Fruit fly (Drosophila melanogaster): ENCODE measurements around the gene CG44774.
A peak's percentile ranks its signal among the peaks of the same experiment; 100 is the strongest.

Gene CG44774

DNA sequence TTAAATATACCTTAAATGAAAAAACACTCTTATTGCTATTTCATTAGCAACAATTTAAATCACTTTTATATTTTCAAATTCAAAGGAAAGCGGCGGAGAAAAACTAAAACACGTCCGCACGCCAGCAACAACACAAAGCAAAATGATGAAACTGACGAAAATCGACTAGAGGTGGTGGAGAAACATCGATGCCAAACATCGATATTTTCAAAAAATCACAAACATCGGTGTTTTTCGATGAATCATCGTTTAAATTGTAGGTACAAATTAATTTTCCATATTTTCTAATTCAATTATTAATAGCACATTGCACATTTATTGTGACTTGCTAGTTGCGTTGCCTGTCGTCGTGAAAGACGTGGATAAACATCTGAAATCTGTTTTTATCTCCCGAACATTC is 6.9 kb downstream of the CG44774 start:
- TF ChIP-seq CG2116 (GFP tag; optimal IDR thresholded peaks at IDR 0.05) (peak; percentile 15), CG3995 (GFP tag; optimal IDR thresholded peaks at IDR 0.05) (peak; percentile 83), Med (GFP tag) (peak; percentile 79), CG9932 (GFP tag; IDR thresholded peaks at IDR 0.05) (no peak), HLH3B (GFP tag; IDR thresholded peaks at IDR 0.05) (no peak), pita (GFP tag; optimal IDR thresholded peaks at IDR 0.05) (no peak), Ets97D (GFP tag; optimal IDR thresholded peaks at IDR 0.05) (peak; percentile 5), Elba2 (GFP tag; optimal IDR thresholded peaks at IDR 0.05) (no peak), prd (optimal IDR thresholded peaks at IDR 0.05) (no peak), prd (GFP tag; IDR thresholded peaks at IDR 0.05) (no peak), CG8290 (GFP tag; optimal IDR thresholded peaks at IDR 0.05) (peak; percentile 26), CG8290 (tag; optimal IDR thresholded peaks at IDR 0.05) (peak; percentile 66 to 77), CG5953 (GFP tag; IDR thresholded peaks at IDR 0.05) (no peak), Deaf1 (tag; optimal IDR thresholded peaks at IDR 0.05) (no peak), BEAF-32 (GFP tag; optimal IDR thresholded peaks at IDR 0.05) (peak; percentile 76), Lhr (GFP tag; optimal IDR thresholded peaks at IDR 0.05) (peak; percentile 95), sens (GFP tag) (peak; percentile 71), gcm (GFP tag; optimal IDR thresholded peaks at IDR 0.05) (no peak), tup (GFP tag; optimal IDR thresholded peaks at IDR 0.05) (no peak), HLH4C (GFP tag; IDR thresholded peaks at IDR 0.05; ENCODE audit: partially characterized antibody) (no peak), Taf1 (GFP tag; IDR thresholded peaks at IDR 0.05) (no peak), CG31365 (tag; optimal IDR thresholded peaks at IDR 0.05) (no peak), CG15514 (GFP tag; optimal IDR thresholded peaks at IDR 0.05) (peak; percentile 3), Sry-δ (GFP tag; optimal IDR thresholded peaks at IDR 0.05) (peak; percentile 79), CG10209 (GFP tag; optimal IDR thresholded peaks at IDR 0.05) (no peak), CG12104 (GFP tag; optimal IDR thresholded peaks at IDR 0.05) (no peak), Mes4 (GFP tag; optimal IDR thresholded peaks at IDR 0.05) (no peak), CG18476 (GFP tag; optimal IDR thresholded peaks at IDR 0.05) (no peak), CG9876 (GFP tag; optimal IDR thresholded peaks at IDR 0.05) (no peak), Atf-2 (GFP tag; optimal IDR thresholded peaks at IDR 0.05) (no peak), CG8765 (GFP tag; IDR thresholded peaks at IDR 0.05) (no peak), wek (GFP tag; optimal IDR thresholded peaks at IDR 0.05) (no peak), stwl (tag; optimal IDR thresholded peaks at IDR 0.05) (peak; percentile 37), jumu (GFP tag; optimal IDR thresholded peaks at IDR 0.05) (no peak), zen (tag; optimal IDR thresholded peaks at IDR 0.05) (no peak), Jarid2 (GFP tag; optimal IDR thresholded peaks at IDR 0.05) (peak; percentile 33), CG33213 (GFP tag; optimal IDR thresholded peaks at IDR 0.05) (peak; percentile 82), dysf (GFP tag; IDR thresholded peaks at IDR 0.05) (no peak), pzg (GFP tag; optimal IDR thresholded peaks at IDR 0.05) (peak; percentile 36)

DNA sequence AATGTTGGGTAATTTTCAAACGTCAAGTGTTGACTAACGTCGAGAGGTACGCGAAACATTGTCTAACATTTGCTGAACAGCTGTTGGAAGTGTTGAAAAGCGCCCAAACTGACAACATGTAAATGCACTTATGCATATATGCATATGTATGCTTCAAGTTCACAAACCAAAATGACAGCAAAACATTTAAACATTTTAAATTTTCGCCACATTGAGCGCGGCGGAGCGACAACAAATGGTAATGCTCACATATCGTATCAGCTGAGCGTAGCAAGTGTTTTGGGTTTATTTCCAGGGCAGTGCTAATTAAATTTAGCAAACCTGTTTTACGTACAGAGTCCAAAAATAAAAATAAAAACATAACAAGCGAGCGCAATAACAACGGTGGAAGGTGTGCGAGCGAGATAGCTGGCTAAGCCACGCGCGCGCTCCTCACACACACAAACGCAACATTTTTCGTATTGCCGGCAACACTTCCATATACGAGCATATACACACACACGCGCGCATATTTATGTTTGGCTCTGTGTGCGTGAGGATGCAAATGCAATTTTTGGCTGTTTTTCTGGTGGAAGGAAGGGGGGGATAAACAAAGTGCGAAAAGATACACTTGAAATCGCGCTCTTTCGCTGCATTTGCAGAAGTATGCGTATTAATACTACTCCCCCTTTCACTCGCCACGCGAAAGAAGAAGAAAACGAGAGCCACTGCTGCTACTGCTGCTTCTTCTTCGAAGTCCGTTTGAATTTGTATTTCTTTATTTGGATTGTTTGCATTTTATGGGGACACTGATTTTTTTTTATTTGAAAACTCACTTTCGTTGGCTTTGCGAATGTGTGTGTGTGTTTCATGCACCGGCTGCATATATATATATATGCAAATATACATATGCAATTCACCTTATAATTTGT is 7.5 kb downstream of the CG44774 start:
- TF ChIP-seq Xbp1 (GFP tag; optimal IDR thresholded peaks at IDR 0.05) (peak; percentile 56), CG8089 (GFP tag; optimal IDR thresholded peaks at IDR 0.05) (no peak), BtbVII (GFP tag; optimal IDR thresholded peaks at IDR 0.05) (peak; percentile 26), ind (GFP tag; optimal IDR thresholded peaks at IDR 0.05) (peak; percentile 36), nerfin-1 (tag; optimal IDR thresholded peaks at IDR 0.05) (peak; percentile 50), CG11398 (GFP tag; optimal IDR thresholded peaks at IDR 0.05) (peak; percentile 46), chif (GFP tag; optimal IDR thresholded peaks at IDR 0.05) (peak; percentile 12 to 61), sna (GFP tag; IDR thresholded peaks at IDR 0.05; ENCODE audit: partially characterized antibody) (no peak), CG2678 (tag; optimal IDR thresholded peaks at IDR 0.05) (peak; percentile 44), CG13123 (GFP tag; optimal IDR thresholded peaks at IDR 0.05) (peak; percentile 27), BEAF-32 (GFP tag; optimal IDR thresholded peaks at IDR 0.05) (peak; percentile 16), her (GFP tag; optimal IDR thresholded peaks at IDR 0.05) (peak; percentile 49), slou (GFP tag; optimal IDR thresholded peaks at IDR 0.05) (no peak), CG11723 (GFP tag; optimal IDR thresholded peaks at IDR 0.05) (peak; percentile 31)
